Fruit fly (Drosophila melanogaster): ENCODE results near the gene CG2841.

dm6 chrX:2356441-2356840 is 9.7 kb downstream of the CG2841 start:
- no peak for TF ChIP-seq CG8478 (optimal IDR thresholded peaks at IDR 0.05)
- no peak for TF ChIP-seq CTCF (optimal IDR thresholded peaks at IDR 0.05)
